Worm (Caenorhabditis elegans) whole organism, L1 larva: Measurements from ENCODE around the gene C01G10.5.

ENCODE experiments used
- egl-13 ChIP-seq: sonication (generic microtip); optimal IDR thresholded peaks from 2 replicates; lab custom pipeline; 2016; ENCODE audit warnings: missing genotype, missing genetic modification reagents, missing genetic modification characterization, missing compliant biosample characterization
- nhr-28 ChIP-seq: fragments of 150-350 bp; optimal IDR thresholded peaks from 2 replicates; lab custom pipeline; 2014; ENCODE audit warnings: missing biosample characterization, missing genetic modification characterization

ce11 chrV:15127413-15127812 lies 38.1 kb upstream of the C01G10.5 start, which contains the start of gene srj-27:
- TF ChIP-seq egl-13 (no peak), nhr-28 (tag; lab: Kevin White, UChicago) (no peak)
